Worm (Caenorhabditis elegans) whole organism, late embryonic: ENCODE measurements around the gene lys-8.
A peak's percentile ranks its signal among the peaks of the same experiment; 100 is the strongest.

Experiments used
- C38D4.7 ChIP-seq: fragments of 200-800 bp; sonication (Bioruptor generic); optimal IDR thresholded peaks from 2 replicates; lab custom pipeline; 2018; ENCODE audit warnings: mild to moderate bottlenecking, missing genetic modification characterization, moderate library complexity, missing compliant biosample characterization
- F13H6.1 ChIP-seq: sonication (generic microtip); optimal IDR thresholded peaks from 2 replicates; lab custom pipeline; 2016; ENCODE audit warnings: missing genetic modification characterization, missing compliant biosample characterization
- K02D7.2 ChIP-seq: sonication (generic microtip); optimal IDR thresholded peaks from 2 replicates; lab custom pipeline; 2017; ENCODE audit warnings: mild to moderate bottlenecking, missing genetic modification characterization, missing compliant biosample characterization
- K09A11.1 ChIP-seq: sonication (generic microtip); optimal IDR thresholded peaks from 2 replicates; lab custom pipeline; 2017; ENCODE audit warnings: antibody characterized with exemption, mild to moderate bottlenecking, missing genetic modification characterization, missing compliant biosample characterization; ENCODE audit not compliant: insufficient read depth
- T23F11.4 ChIP-seq: fragments of 200-800 bp; sonication (Bioruptor generic); optimal IDR thresholded peaks from 2 replicates; lab custom pipeline; 2018; ENCODE audit warnings: mild to moderate bottlenecking, missing genetic modification characterization, missing compliant biosample characterization
- Y22D7AL.16 ChIP-seq: sonication (generic microtip); optimal IDR thresholded peaks from 2 replicates; lab custom pipeline; 2016; ENCODE audit warnings: missing genetic modification characterization, missing compliant biosample characterization
- ahr-1 ChIP-seq: sonication (generic microtip); optimal IDR thresholded peaks from 2 replicates; lab custom pipeline; 2016; ENCODE audit warnings: missing genetic modification characterization, missing compliant biosample characterization
- ama-1 ChIP-seq: fragments of 150-350 bp; optimal IDR thresholded peaks from 2 replicates; lab custom pipeline; 2014
- ceh-14 ChIP-seq: sonication (generic microtip); optimal IDR thresholded peaks from 2 replicates; lab custom pipeline; 2016; ENCODE audit warnings: missing genotype, missing genetic modification characterization, missing compliant biosample characterization
- ceh-18 ChIP-seq: sonication (generic microtip); optimal IDR thresholded peaks from 2 replicates; lab custom pipeline; 2016; ENCODE audit warnings: missing genetic modification characterization, missing compliant biosample characterization
- ceh-2 ChIP-seq: sonication (generic microtip); optimal IDR thresholded peaks from 2 replicates; lab custom pipeline; 2016; ENCODE audit warnings: missing genotype, missing genetic modification characterization, missing compliant biosample characterization
- ceh-22 ChIP-seq: sonication (generic microtip); optimal IDR thresholded peaks from 2 replicates; lab custom pipeline; 2017; ENCODE audit warnings: missing biosample characterization, missing genetic modification characterization
- ceh-34 ChIP-seq: sonication (generic microtip); optimal IDR thresholded peaks from 2 replicates; lab custom pipeline; 2016; ENCODE audit warnings: mild to moderate bottlenecking, missing genetic modification characterization, missing compliant biosample characterization
- ceh-45 ChIP-seq: fragments of 200-800 bp; sonication (Bioruptor generic); IDR thresholded peaks from 2 replicates; pipeline ENCODE4 v1.3.6; 2022; ENCODE audit warnings: missing genetic modification reagents, missing genetic modification characterization, missing compliant biosample characterization
- ceh-48 ChIP-seq: sonication (generic microtip); optimal IDR thresholded peaks from 2 replicates; lab custom pipeline; 2016; ENCODE audit warnings: missing genetic modification characterization, inconsistent platforms, missing compliant biosample characterization
- ceh-6 ChIP-seq: fragments of 200-800 bp; sonication (Bioruptor generic); optimal IDR thresholded peaks from 2 replicates; lab custom pipeline; 2018; ENCODE audit warnings: mild to moderate bottlenecking, missing genetic modification characterization, missing compliant biosample characterization
- ceh-9 ChIP-seq: sonication (generic microtip); optimal IDR thresholded peaks from 2 replicates; lab custom pipeline; 2016; ENCODE audit warnings: mild to moderate bottlenecking, missing genetic modification characterization, inconsistent platforms, missing compliant biosample characterization
- dve-1 ChIP-seq: sonication (generic microtip); optimal IDR thresholded peaks from 2 replicates; lab custom pipeline; 2017; ENCODE audit warnings: antibody characterized with exemption, mild to moderate bottlenecking, missing genetic modification characterization, missing compliant biosample characterization
- elt-2 ChIP-seq: sonication (generic microtip); optimal IDR thresholded peaks from 2 replicates; lab custom pipeline; 2016; ENCODE audit warnings: missing genetic modification reagents, missing genetic modification characterization, missing compliant biosample characterization
- elt-4 ChIP-seq: sonication (generic microtip); optimal IDR thresholded peaks from 2 replicates; lab custom pipeline; 2016; ENCODE audit warnings: missing genetic modification characterization, missing compliant biosample characterization
- ets-4 ChIP-seq: sonication (generic microtip); optimal IDR thresholded peaks from 2 replicates; lab custom pipeline; 2016; ENCODE audit warnings: missing genetic modification characterization, missing compliant biosample characterization
- eyg-1 ChIP-seq: sonication (generic microtip); optimal IDR thresholded peaks from 2 replicates; lab custom pipeline; 2016; ENCODE audit warnings: missing genotype, missing genetic modification characterization, missing compliant biosample characterization
- fax-1 ChIP-seq: sonication (generic microtip); optimal IDR thresholded peaks from 2 replicates; lab custom pipeline; 2016; ENCODE audit warnings: missing genotype, missing genetic modification characterization, missing compliant biosample characterization
- fkh-10 ChIP-seq: fragments of 150-350 bp; optimal IDR thresholded peaks from 2 replicates; lab custom pipeline; 2014; ENCODE audit warnings: missing biosample characterization, missing genetic modification reagents, missing genetic modification characterization
- gmeb-2 ChIP-seq: sonication (generic microtip); optimal IDR thresholded peaks from 2 replicates; lab custom pipeline; 2016; ENCODE audit warnings: missing genetic modification characterization, inconsistent platforms, missing compliant biosample characterization
- hlh-30 ChIP-seq: sonication (generic microtip); optimal IDR thresholded peaks from 2 replicates; lab custom pipeline; 2017; ENCODE audit warnings: antibody characterized with exemption, missing genetic modification characterization, missing compliant biosample characterization; ENCODE audit not compliant: insufficient read depth
- hlh-6 ChIP-seq: sonication (generic microtip); optimal IDR thresholded peaks from 2 replicates; lab custom pipeline; 2016; ENCODE audit warnings: missing genotype, missing genetic modification characterization, missing compliant biosample characterization
- hlh-8 ChIP-seq: sonication (generic microtip); optimal IDR thresholded peaks from 2 replicates; lab custom pipeline; 2016; ENCODE audit warnings: missing genotype, missing genetic modification characterization, missing compliant biosample characterization
- lim-6 ChIP-seq: sonication (generic microtip); optimal IDR thresholded peaks from 2 replicates; lab custom pipeline; 2016; ENCODE audit warnings: missing genetic modification characterization, missing compliant biosample characterization
- madf-2 ChIP-seq: sonication (generic microtip); optimal IDR thresholded peaks from 2 replicates; lab custom pipeline; 2017; ENCODE audit warnings: missing genetic modification characterization, missing compliant biosample characterization
- nfya-1 ChIP-seq: sonication (generic microtip); optimal IDR thresholded peaks from 2 replicates; lab custom pipeline; 2017; ENCODE audit warnings: missing genetic modification characterization, mild to moderate bottlenecking, missing compliant biosample characterization, antibody characterized with exemption, moderate library complexity
- nhr-232 ChIP-seq: sonication (generic microtip); optimal IDR thresholded peaks from 2 replicates; lab custom pipeline; 2016; ENCODE audit warnings: missing genetic modification characterization, missing compliant biosample characterization
- pag-3 ChIP-seq: sonication (generic microtip); optimal IDR thresholded peaks from 2 replicates; lab custom pipeline; 2016; ENCODE audit warnings: missing compliant biosample characterization, missing genetic modification characterization, borderline replicate concordance
- pqm-1 ChIP-seq: sonication (generic microtip); optimal IDR thresholded peaks from 2 replicates; lab custom pipeline; 2016; ENCODE audit warnings: missing genetic modification characterization, missing compliant biosample characterization
- ref-2 ChIP-seq: sonication (generic microtip); optimal IDR thresholded peaks from 2 replicates; lab custom pipeline; 2016; ENCODE audit warnings: missing genetic modification characterization, missing compliant biosample characterization
- sdc-2 ChIP-seq: sonication (generic microtip); optimal IDR thresholded peaks from 2 replicates; lab custom pipeline; 2016; ENCODE audit warnings: missing genotype, missing genetic modification characterization, missing compliant biosample characterization
- sox-2 ChIP-seq: fragments of 200-800 bp; sonication (Bioruptor generic); IDR thresholded peaks from 2 replicates; pipeline ENCODE4 v1.3.6; 2022; ENCODE audit warnings: missing genetic modification reagents, missing genetic modification characterization, missing compliant biosample characterization
- sox-4 ChIP-seq: sonication (generic microtip); optimal IDR thresholded peaks from 2 replicates; lab custom pipeline; 2017; ENCODE audit warnings: mild to moderate bottlenecking, missing genetic modification characterization, inconsistent platforms, missing compliant biosample characterization
- tbx-2 ChIP-seq: sonication (generic microtip); optimal IDR thresholded peaks from 2 replicates; lab custom pipeline; 2016; ENCODE audit warnings: missing genetic modification characterization, missing compliant biosample characterization
- tbx-7 ChIP-seq: sonication (generic microtip); optimal IDR thresholded peaks from 2 replicates; lab custom pipeline; 2016; ENCODE audit warnings: missing genotype, missing genetic modification characterization, missing compliant biosample characterization
- ttx-3 ChIP-seq: sonication (generic microtip); optimal IDR thresholded peaks from 2 replicates; lab custom pipeline; 2016; ENCODE audit warnings: missing genetic modification reagents, missing genetic modification characterization, missing compliant biosample characterization
- unc-3 ChIP-seq, 2 experiments: fragments of 200-800 bp in 1 of 2; sonication (Bioruptor generic) in 1 of 2; sonication (generic microtip) in 1 of 2; conservative IDR thresholded peaks in 1 of 2; optimal IDR thresholded peaks in 1 of 2; 2 replicates each; pipeline versions ENCODE4 v1.3.6 to Lab custom; 2016 to 2022; ENCODE audit warnings: missing compliant biosample characterization in 2 of 2, missing genetic modification characterization in 2 of 2, missing genetic modification reagents in 1 of 2
- unc-42 ChIP-seq: sonication (generic microtip); optimal IDR thresholded peaks from 2 replicates; lab custom pipeline; 2016; ENCODE audit warnings: missing genotype, missing genetic modification characterization, missing compliant biosample characterization
- unc-86 ChIP-seq: sonication (generic microtip); optimal IDR thresholded peaks from 2 replicates; lab custom pipeline; 2016; ENCODE audit warnings: missing genetic modification characterization, missing compliant biosample characterization
- ztf-16 ChIP-seq: sonication (generic microtip); optimal IDR thresholded peaks from 2 replicates; lab custom pipeline; 2017; ENCODE audit warnings: missing genetic modification characterization, missing compliant biosample characterization

The lys-8 gene

DNA sequence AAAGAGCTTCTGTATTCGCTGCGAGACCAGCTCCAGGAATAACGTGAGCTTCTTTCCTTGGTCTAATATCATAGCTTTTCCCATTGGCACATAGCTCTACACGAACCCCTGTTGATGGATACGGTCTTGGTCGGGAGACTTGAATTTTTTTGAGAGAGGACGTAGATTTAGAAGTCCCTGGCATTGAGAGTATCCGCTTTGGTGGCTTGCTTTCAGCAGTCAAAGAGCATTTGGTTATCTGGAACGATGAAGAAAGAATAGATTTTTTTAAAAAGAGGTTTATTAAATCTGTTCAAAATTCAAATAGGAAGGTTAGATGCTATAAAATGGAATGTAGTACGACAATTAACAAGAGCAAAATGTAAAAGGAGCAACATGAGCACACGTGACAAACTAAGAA is 3.7 kb downstream of the lys-8 start, which contains the start of gene C17G10.13:
TSS of gene C17G10.13 (minus strand) at position 101 of the 400 bp plus-strand sequence.
- TF ChIP-seq ama-1 (no peak), hlh-30 (tag; lab: Kevin White, UChicago) (no peak), gmeb-2 (tag; lab: Kevin White, UChicago) (no peak), ahr-1 (tag; lab: Kevin White, UChicago) (no peak), pqm-1 (tag; lab: Kevin White, UChicago) (no peak), unc-42 (tag; lab: Kevin White, UChicago) (no peak), sdc-2 (tag; lab: Kevin White, UChicago) (no peak), C38D4.7 (GFP tag; lab: Kevin White, UChicago) (no peak), elt-4 (tag; lab: Kevin White, UChicago) (no peak), Y22D7AL.16 (tag; lab: Kevin White, UChicago) (no peak), pag-3 (tag; lab: Kevin White, UChicago) (no peak), ceh-22 (tag; lab: Kevin White, UChicago) (no peak), hlh-8 (no peak), ztf-16 (no peak), fkh-10 (no peak), lim-6 (no peak)
- TF ChIP-seq, all 69 proteins: peak for 0

DNA sequence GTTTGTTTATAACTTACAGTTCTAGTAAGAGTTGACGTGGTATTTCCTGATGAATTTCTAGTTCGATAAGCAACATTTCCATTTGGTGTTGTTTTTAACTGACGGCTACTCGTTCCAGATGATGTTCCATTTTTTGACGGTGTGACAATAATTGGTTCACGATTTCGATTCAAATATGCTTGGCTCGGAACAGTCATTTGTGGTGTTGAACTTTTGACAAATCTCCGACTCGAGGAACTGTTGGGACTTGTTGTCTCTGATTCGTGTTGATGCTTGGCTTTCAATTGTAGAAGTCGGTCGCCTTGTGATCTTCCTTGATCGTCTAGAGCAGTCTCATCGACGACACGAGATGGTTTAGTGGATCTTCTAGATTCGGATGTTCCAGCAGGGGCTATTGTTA is 5.6 kb downstream of the lys-8 start:
- TF ChIP-seq unc-3 (GFP tag; conservative IDR thresholded peaks at IDR 0.05; lab: Robert Waterston, UW) = no peak
- no peak for TF ChIP-seq unc-3 (tag; optimal IDR thresholded peaks at IDR 0.05; lab: Kevin White, UChicago)
- TF ChIP-seq eyg-1 (tag; lab: Kevin White, UChicago) = no peak
- TF ChIP-seq hlh-6 (tag; lab: Kevin White, UChicago) = no peak
- TF ChIP-seq fax-1 = no peak

DNA sequence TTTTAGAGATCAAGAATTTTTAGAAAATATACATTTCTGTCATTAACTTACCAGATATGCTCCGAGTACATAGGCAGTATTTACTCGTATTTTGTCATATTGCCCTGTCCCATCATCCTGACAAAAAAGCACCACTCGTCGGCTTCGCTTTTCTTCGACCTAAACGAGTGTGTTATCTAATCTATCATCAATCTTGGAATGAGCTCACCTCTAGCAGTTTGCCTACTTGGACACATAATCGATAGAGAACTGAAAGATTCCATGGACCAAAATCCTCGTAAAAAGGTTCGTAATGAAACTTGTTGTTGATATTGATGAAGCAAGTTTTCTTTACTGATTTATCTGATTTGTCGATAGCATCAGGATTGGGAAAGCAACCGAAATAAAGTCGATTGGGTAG is 6.9 kb downstream of the lys-8 start:
- no peak for TF ChIP-seq ceh-6 (GFP tag; lab: Kevin White, UChicago)

DNA sequence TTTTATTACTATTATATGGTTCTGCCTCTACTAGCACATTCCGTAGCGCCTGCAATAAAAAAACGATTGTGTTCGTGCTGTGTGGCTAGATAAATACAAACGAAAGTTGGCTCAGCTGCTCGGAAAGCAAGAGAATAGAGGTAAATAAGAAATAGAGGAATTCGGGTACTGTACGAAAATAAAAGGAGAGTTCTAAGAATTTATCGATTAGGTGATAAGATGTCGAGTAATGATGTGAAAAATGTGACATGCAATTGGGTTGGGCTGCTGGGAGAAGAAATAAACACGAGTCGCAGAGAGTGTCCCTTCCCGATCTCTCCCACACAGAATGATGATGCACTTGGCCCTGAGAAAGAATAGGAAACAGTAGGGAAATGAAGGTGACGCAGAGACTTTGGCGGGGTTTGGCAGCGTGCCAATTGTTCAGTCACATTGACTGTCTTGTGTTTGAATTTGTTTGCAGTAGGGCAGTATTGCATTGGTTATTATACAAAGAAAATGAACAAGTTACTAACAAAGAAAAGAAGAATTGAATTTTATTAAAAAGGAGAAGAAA is 7.5 kb downstream of the lys-8 start, which contains the start of gene cdc-14:
TSS of gene cdc-14 (minus strand) at position 51 of the 556 bp plus-strand sequence.
- TF ChIP-seq ceh-18 (tag; lab: Kevin White, UChicago) (peak; percentile 81), K09A11.1 (no peak), ceh-34 (peak; percentile 69), eyg-1 (tag; lab: Kevin White, UChicago) (no peak), sox-4 (tag; lab: Kevin White, UChicago) (no peak), ceh-2 (tag; lab: Kevin White, UChicago) (no peak), nfya-1 (tag; lab: Kevin White, UChicago) (peak; percentile 72), hlh-6 (tag; lab: Kevin White, UChicago) (peak; percentile 38), ceh-14 (tag; lab: Kevin White, UChicago) (no peak), ets-4 (no peak), hlh-30 (tag; lab: Kevin White, UChicago) (peak; percentile 95), ceh-48 (tag; lab: Kevin White, UChicago) (no peak), fkh-10 (no peak), ceh-22 (tag; lab: Kevin White, UChicago) (no peak), ceh-45 (GFP tag; lab: Robert Waterston, UW) (0 out of 2 replicates have a peak, but pooled peaks have one; percentile 24), tbx-2 (peak; percentile 76), sox-2 (GFP tag; lab: Robert Waterston, UW) (peak; percentile 18; the same call in 1 of the 2 replicates), ceh-9 (tag; lab: Kevin White, UChicago) (no peak), ahr-1 (tag; lab: Kevin White, UChicago) (no peak), unc-86 (no peak), F13H6.1 (tag; lab: Kevin White, UChicago) (no peak), ztf-16 (no peak), ref-2 (tag; lab: Kevin White, UChicago) (peak; percentile 56), tbx-7 (tag; lab: Kevin White, UChicago) (no peak), madf-2 (tag; lab: Kevin White, UChicago) (no peak), dve-1 (no peak), nhr-232 (tag; lab: Kevin White, UChicago) (no peak), hlh-8 (peak; percentile 13), K02D7.2 (no peak), ceh-6 (GFP tag; lab: Kevin White, UChicago) (no peak), ttx-3 (no peak), T23F11.4 (no peak), elt-2 (tag; lab: Kevin White, UChicago) (peak; percentile 57), fax-1 (no peak)
